Fruit fly (Drosophila melanogaster): Measurements from ENCODE around the gene Ddr.

Gene Ddr

dm6 chr2L:6350984-6351808, 98.3 kb downstream of the Ddr start, which contains the start of gene CG9498 (continued):
- TF ChIP-seq Doc3 (GFP tag; IDR thresholded peaks at IDR 0.05; ENCODE audit: partially characterized antibody) = no peak
- TF ChIP-seq unc-4 (GFP tag; IDR thresholded peaks at IDR 0.05; ENCODE audit: partially characterized antibody) = no peak
- peak; percentile 92 for TF ChIP-seq CG12659 (GFP tag; optimal IDR thresholded peaks at IDR 0.05)
- peak; percentile 35 for TF ChIP-seq sd (tag; optimal IDR thresholded peaks at IDR 0.05)
- peak; percentile 95 for TF ChIP-seq CG32532 (GFP tag; IDR thresholded peaks at IDR 0.05)
- no peak for TF ChIP-seq CG13624 (GFP tag; optimal IDR thresholded peaks at IDR 0.05)
- no peak for TF ChIP-seq CG34224 (GFP tag; IDR thresholded peaks at IDR 0.05; ENCODE audit: partially characterized antibody)
- no peak for TF ChIP-seq Gsc (GFP tag; IDR thresholded peaks at IDR 0.05)
- TF ChIP-seq Myb (GFP tag; optimal IDR thresholded peaks at IDR 0.05) = no peak
- TF ChIP-seq chif (GFP tag; optimal IDR thresholded peaks at IDR 0.05) = no peak
- no peak for TF ChIP-seq amos (GFP tag; IDR thresholded peaks at IDR 0.05; ENCODE audit: partially characterized antibody)
- peak; percentile 80 for TF ChIP-seq seq (GFP tag; IDR thresholded peaks at IDR 0.05)
- TF ChIP-seq D19B (GFP tag; optimal IDR thresholded peaks at IDR 0.05) = peak; percentile 89
- peak; percentile 68 for TF ChIP-seq slou (GFP tag; optimal IDR thresholded peaks at IDR 0.05)
- TF ChIP-seq CG33213 (GFP tag; optimal IDR thresholded peaks at IDR 0.05) = no peak
- TF ChIP-seq Aef1 (GFP tag; IDR thresholded peaks at IDR 0.05) = peak; percentile 50; the same call in 2 of the 3 replicates
- peak; percentile 80 for TF ChIP-seq scrt (GFP tag; optimal IDR thresholded peaks at IDR 0.05)
- peak; percentile 75 for TF ChIP-seq cwo (GFP tag; optimal IDR thresholded peaks at IDR 0.05)
- peak; percentile 87 for TF ChIP-seq CG2712 (tag; optimal IDR thresholded peaks at IDR 0.05)
- TF ChIP-seq Dek (tag; optimal IDR thresholded peaks at IDR 0.05) = peak; percentile 94
- no peak for TF ChIP-seq gsb-n (tag; optimal IDR thresholded peaks at IDR 0.05)
- peak; percentile 82 for TF ChIP-seq CG6765 (GFP tag; optimal IDR thresholded peaks at IDR 0.05)
- TF ChIP-seq dm (GFP tag; optimal IDR thresholded peaks at IDR 0.05) = no peak
- peak; percentile 78; the same call in 1 of the 2 replicates for TF ChIP-seq gsb (GFP tag; IDR thresholded peaks at IDR 0.05)
- TF ChIP-seq MESR4 (GFP tag; optimal IDR thresholded peaks at IDR 0.05) = no peak
- TF ChIP-seq CG3407 (GFP tag; optimal IDR thresholded peaks at IDR 0.05) = peak; percentile 9
- peak; percentile 68 for TF ChIP-seq CG13775 (GFP tag; optimal IDR thresholded peaks at IDR 0.05)
- TF ChIP-seq CG8359 (GFP tag; optimal IDR thresholded peaks at IDR 0.05; ENCODE audit: borderline replicate concordance) = peak; percentile 17
- TF ChIP-seq lola (GFP tag; optimal IDR thresholded peaks at IDR 0.05) = peak in 1 of 3 experiments; percentile 9
- TF ChIP-seq row (GFP tag; IDR thresholded peaks at IDR 0.05) = peak; percentile 90
- TF ChIP-seq tgo (GFP tag; IDR thresholded peaks at IDR 0.05) = peak; percentile 70; the same call in 2 of the 3 replicates
- TF ChIP-seq fd102C (GFP tag; optimal IDR thresholded peaks at IDR 0.05) = no peak
- peak; percentile 57 for TF ChIP-seq CG1233 (GFP tag; optimal IDR thresholded peaks at IDR 0.05)
- no peak for TF ChIP-seq Bgb (GFP tag; IDR thresholded peaks at IDR 0.05; ENCODE audit: partially characterized antibody)
- no peak for TF ChIP-seq Doc2 (GFP tag; IDR thresholded peaks at IDR 0.05)
- TF ChIP-seq Hsf (GFP tag; optimal IDR thresholded peaks at IDR 0.05) = no peak
- TF ChIP-seq CG31224 (GFP tag; IDR thresholded peaks at IDR 0.05) = peak; percentile 82
- TF ChIP-seq sima (GFP tag; optimal IDR thresholded peaks at IDR 0.05) = no peak
- peak; percentile 60; the same call in 2 of the 3 replicates for TF ChIP-seq CG6175 (GFP tag; IDR thresholded peaks at IDR 0.05)
- peak; percentile 4 for TF ChIP-seq CG10462 (GFP tag; optimal IDR thresholded peaks at IDR 0.05)
- TF ChIP-seq kay (GFP tag; optimal IDR thresholded peaks at IDR 0.05) = no peak
- no peak for TF ChIP-seq zen2 (GFP tag; IDR thresholded peaks at IDR 0.05; ENCODE audit: partially characterized antibody)
- no peak for TF ChIP-seq wek (GFP tag; optimal IDR thresholded peaks at IDR 0.05)
- peak; percentile 52 for TF ChIP-seq CG7928 (GFP tag; optimal IDR thresholded peaks at IDR 0.05)
- TF ChIP-seq nerfin-1 (tag; optimal IDR thresholded peaks at IDR 0.05) = peak; percentile 66
- no peak for TF ChIP-seq eyg (GFP tag; optimal IDR thresholded peaks at IDR 0.05)
- TF ChIP-seq CG6272 (GFP tag; IDR thresholded peaks at IDR 0.05) = peak; percentile 42; the same call in 1 of the 2 replicates
- peak; percentile 38; the same call in 1 of the 3 replicates for TF ChIP-seq CG11560 (tag; IDR thresholded peaks at IDR 0.05)

All from whole organism, embryonic.